Fruit fly (Drosophila melanogaster): ENCODE results near the gene Atg8a.

Gene Atg8a

DNA sequence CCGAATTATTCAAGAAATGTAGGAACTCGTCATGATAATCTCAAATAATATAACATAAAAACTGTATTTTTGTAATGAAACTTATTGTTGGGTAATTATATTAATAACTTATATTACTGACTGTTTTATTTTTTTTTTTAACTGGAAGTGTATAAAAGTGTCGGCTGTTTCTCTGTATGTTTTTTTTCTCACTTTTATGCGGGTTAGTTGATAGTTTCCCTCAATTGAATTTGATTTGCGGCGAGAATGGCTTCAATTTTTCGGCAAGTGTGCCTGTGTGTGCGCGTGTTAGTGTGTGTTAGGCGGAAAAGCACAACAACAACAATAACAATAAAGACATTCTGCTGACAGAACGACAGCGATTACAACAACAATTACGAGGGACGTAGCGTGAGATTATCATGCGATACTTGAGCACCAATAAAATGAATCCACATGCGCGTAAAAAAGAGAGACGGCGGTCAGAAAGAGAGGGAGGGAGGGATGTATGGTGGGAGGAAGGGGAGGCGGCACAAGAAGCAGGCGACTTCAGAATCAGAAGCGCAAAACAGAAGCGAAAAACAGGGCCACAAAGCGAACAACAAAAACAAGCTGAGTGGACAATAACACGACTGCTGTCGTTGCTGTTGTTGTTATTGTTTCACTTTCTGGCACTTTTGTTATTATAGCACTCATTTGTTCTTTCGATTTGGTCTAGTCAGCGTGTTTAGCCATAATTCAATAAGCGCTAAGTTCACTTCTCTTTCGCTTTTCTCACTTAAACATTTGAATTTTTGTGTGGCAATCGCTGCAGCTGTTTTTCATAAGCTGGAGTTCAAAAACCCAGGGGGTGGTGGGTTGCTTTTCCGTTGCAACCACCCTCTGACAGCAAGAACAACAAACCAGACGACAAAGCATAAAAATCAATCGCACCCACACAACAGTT is 4.9 kb downstream of the Atg8a start (continued):
- TF ChIP-seq CG13624 (GFP tag; optimal IDR thresholded peaks at IDR 0.05) (peak; percentile 22), sima (GFP tag; optimal IDR thresholded peaks at IDR 0.05) (no peak), eve (GFP tag; optimal IDR thresholded peaks at IDR 0.05) (no peak), CG43689 (GFP tag; IDR thresholded peaks at IDR 0.05) (no peak), CG14050 (GFP tag; IDR thresholded peaks at IDR 0.05) (no peak), Meics (GFP tag; optimal IDR thresholded peaks at IDR 0.05) (peak; percentile 61), CG17612 (GFP tag; IDR thresholded peaks at IDR 0.05) (no peak), Drgx (GFP tag; IDR thresholded peaks at IDR 0.05) (no peak), CG7357 (GFP tag; IDR thresholded peaks at IDR 0.05) (no peak), Sin3A (optimal IDR thresholded peaks at IDR 0.05) (no peak), ac (GFP tag; optimal IDR thresholded peaks at IDR 0.05) (no peak), CG12071 (GFP tag; optimal IDR thresholded peaks at IDR 0.05) (no peak), sens (GFP tag) (peak; percentile 59), CG7372 (GFP tag; IDR thresholded peaks at IDR 0.05) (no peak), CG1832 (GFP tag; optimal IDR thresholded peaks at IDR 0.05) (peak; percentile 49), ci (GFP tag; IDR thresholded peaks at IDR 0.05) (peak; percentile 65; the same call in 2 of the 3 replicates), CG34376 (GFP tag; optimal IDR thresholded peaks at IDR 0.05) (peak; percentile 79), schlank (tag; optimal IDR thresholded peaks at IDR 0.05) (no peak), Hr3 (GFP tag; optimal IDR thresholded peaks at IDR 0.05) (peak; percentile 13), CG12744 (GFP tag; optimal IDR thresholded peaks at IDR 0.05) (no peak), Vsx1 (GFP tag; optimal IDR thresholded peaks at IDR 0.05) (peak; percentile 52), Rx (GFP tag; IDR thresholded peaks at IDR 0.05) (no peak), CG33213 (GFP tag; optimal IDR thresholded peaks at IDR 0.05) (no peak), NC2α (GFP tag; optimal IDR thresholded peaks at IDR 0.05) (no peak), Side (GFP tag; optimal IDR thresholded peaks at IDR 0.05) (no peak), ERR (GFP tag; optimal IDR thresholded peaks at IDR 0.05) (no peak), Ets65A (GFP tag) (no peak), CG2889 (GFP tag; IDR thresholded peaks at IDR 0.05) (no peak), C15 (GFP tag; IDR thresholded peaks at IDR 0.05) (no peak), CG8478 (optimal IDR thresholded peaks at IDR 0.05) (no peak), CG10147 (GFP tag; optimal IDR thresholded peaks at IDR 0.05) (no peak), lbe (GFP tag; optimal IDR thresholded peaks at IDR 0.05) (no peak), CG17385 (GFP tag; optimal IDR thresholded peaks at IDR 0.05) (peak; percentile 32)

DNA sequence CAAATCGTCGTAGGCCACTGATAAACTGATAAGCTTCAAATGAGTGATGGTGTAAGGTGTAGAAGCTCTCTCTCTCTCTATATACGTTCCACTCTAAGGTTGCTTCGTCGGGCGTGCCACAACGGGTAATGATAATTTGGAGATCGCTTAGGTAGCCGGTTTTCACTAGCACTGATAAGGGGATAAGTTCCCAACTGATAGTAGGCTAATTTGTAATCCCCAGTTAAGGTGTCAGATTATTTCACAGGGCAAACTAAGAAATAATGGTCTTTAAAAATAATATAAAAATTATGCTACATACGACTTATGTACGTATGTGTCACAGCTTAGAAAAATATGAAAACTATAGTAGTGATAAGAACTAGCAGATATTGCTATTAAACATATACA is 5.6 kb downstream of the Atg8a start:
- peak; percentile 29 for TF ChIP-seq CG5180 (GFP tag; optimal IDR thresholded peaks at IDR 0.05)
- TF ChIP-seq corto (GFP tag; optimal IDR thresholded peaks at IDR 0.05): no peak
- TF ChIP-seq az2 (GFP tag; optimal IDR thresholded peaks at IDR 0.05): no peak
- no peak for TF ChIP-seq tup (GFP tag; optimal IDR thresholded peaks at IDR 0.05)
- TF ChIP-seq grn (GFP tag; optimal IDR thresholded peaks at IDR 0.05): peak; percentile 32
- no peak for TF ChIP-seq inv (GFP tag; IDR thresholded peaks at IDR 0.05; ENCODE audit: partially characterized antibody)
- no peak for TF ChIP-seq CG9609 (GFP tag; optimal IDR thresholded peaks at IDR 0.05)
- no peak for TF ChIP-seq CG17361 (GFP tag; IDR thresholded peaks at IDR 0.05)
- no peak for TF ChIP-seq mam (GFP tag; optimal IDR thresholded peaks at IDR 0.05)
- TF ChIP-seq mirr (GFP tag; optimal IDR thresholded peaks at IDR 0.05): peak; percentile 33
- no peak for TF ChIP-seq CG2712 (tag; optimal IDR thresholded peaks at IDR 0.05)
- peak; percentile 80 for TF ChIP-seq Vsx1 (GFP tag; optimal IDR thresholded peaks at IDR 0.05)
- TF ChIP-seq exex (tag; optimal IDR thresholded peaks at IDR 0.05): peak; percentile 71
